Fruit fly (Drosophila melanogaster): Measurements from ENCODE around the gene IFT52.

IFT52 gene

DNA sequence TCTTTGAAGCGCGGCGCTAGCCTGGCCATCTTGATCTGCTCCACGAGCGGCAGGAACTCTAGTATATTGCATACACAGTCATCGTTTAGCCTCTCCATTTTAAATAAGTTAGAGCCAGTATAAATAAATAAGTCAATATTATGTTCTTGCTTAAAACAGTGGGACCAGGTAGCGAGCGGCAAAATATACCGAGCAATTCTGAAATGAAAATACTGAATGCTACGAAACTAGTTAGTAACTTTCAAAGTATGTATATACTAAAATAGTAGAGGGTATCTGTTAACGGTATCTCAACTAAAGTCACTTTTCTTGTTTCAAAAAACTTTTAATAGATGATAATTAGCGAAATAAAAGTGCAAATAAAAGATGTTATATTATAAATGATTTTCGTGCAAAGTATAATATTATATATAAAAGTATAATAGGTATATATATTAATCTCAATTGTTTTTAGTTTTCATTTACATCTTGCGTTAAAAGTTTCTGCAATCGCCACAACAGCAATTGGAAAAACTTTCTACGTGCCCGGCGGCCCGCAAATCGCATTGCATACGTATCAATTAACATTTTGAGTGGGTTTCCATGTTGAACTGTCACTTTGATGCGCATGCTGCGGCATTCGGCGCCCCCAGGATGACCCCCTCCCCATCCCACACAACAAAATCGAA, 8.9 kb upstream of the IFT52 start, which contains the start of gene CG13766:
TSS of gene CG13766 (minus strand) at position 162 of the 668 bp plus-strand sequence.
- TF ChIP-seq Mnt (GFP tag; optimal IDR thresholded peaks at IDR 0.05), result no peak
- TF ChIP-seq bab1 (GFP tag; optimal IDR thresholded peaks at IDR 0.05), result peak; percentile 9

DNA sequence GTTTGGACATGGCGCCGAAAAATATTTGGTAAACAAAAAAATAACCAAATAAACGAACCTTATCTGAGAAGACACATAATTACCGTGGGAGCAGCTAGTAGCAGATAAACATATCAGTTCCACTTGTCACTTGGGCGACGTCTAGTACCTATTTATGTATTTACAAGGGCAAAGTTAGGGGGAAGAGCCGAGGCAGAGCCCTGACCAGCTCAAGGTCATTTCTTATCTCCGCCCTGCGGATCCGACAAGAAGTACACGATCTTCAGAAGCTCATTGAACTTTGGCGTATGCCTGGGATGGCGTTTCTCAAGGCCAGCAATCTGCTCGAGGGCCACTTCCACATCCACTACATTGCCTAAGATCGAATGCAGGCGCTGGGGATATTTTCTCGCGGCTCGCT, 7.7 kb upstream of the IFT52 start:
- TF ChIP-seq kay (GFP tag; ENCODE audit: borderline replicate concordance) (no peak), Mnt (GFP tag; optimal IDR thresholded peaks at IDR 0.05) (no peak)

DNA sequence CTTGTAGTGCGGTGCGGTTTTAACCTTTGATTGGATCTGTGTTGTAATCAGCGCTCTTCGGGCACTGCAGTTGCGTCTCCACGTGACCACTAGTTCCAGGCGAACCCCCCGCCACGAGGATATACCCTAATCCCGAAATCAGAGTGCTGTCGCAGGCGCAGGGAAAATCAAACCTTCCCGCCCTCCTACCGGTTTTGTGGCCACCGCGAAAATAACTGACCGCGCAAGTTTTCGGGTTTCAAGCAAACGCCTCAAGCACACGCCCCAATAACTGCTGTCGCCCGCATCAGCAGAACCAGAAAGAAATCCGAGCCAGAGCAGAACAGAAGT, 5.0 kb upstream of the IFT52 start:
- peak; percentile 94 for TF ChIP-seq tj (GFP tag; optimal IDR thresholded peaks at IDR 0.05)
- TF ChIP-seq CG5204 (GFP tag; optimal IDR thresholded peaks at IDR 0.05), result no peak
- peak; percentile 20 for TF ChIP-seq Mnt (GFP tag; optimal IDR thresholded peaks at IDR 0.05)

DNA sequence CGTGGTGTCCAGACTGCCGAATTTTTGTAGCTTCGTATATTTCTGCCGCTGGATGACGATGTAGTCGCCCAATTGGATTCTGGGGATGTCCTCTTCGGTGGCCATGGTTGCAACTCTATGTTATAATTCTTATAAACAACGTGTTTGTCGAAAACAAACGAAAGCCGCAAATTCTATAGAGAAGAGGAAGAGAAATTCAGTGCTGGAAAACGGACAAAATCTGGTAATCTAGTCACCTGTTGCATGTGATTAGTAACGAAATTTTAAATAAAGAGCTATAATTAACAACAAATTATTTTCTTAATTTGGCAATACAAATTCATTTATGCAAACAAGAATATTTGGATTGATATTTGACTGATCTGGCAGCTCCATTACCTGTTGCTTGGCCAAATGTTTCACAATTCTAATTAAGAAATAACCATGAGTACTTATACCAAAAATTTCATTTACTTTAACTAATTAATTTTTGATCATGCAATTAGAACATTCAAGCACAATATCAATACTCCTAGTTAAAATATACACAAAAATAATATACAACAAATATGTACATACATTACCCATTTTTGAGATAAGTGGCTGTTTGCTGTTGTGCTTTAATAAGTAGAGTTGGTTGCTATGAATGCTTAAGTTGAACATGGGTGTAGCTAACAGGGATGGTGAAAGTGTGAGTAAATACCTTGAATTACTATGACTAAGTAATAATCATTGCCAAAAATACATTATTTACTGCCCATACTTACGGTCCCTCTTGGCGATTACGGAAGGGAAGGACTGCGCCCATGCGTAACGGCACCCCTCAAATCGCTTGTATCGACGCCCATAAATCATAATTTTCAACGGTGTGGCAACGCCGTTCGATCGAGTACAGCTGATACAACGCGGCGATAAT, 4.4 kb upstream of the IFT52 start, which contains the start of the genes Trmt6 and Ent2:
TSS of gene Trmt6 (minus strand) at position 827 of the 895 bp plus-strand sequence.
TSS of gene Ent2 (plus strand) at position 863 of the 895 bp plus-strand sequence.
- TF ChIP-seq Mnt (GFP tag; optimal IDR thresholded peaks at IDR 0.05) (peak; percentile 81), cnc (optimal IDR thresholded peaks at IDR 0.05) (no peak), CG11617 (GFP tag; optimal IDR thresholded peaks at IDR 0.05) (peak; percentile 92), Crg-1 (GFP tag; optimal IDR thresholded peaks at IDR 0.05) (peak; percentile 87), Clk (GFP tag; optimal IDR thresholded peaks at IDR 0.05) (peak; percentile 87), ovo (GFP tag; optimal IDR thresholded peaks at IDR 0.05) (peak; percentile 91), CG12768 (GFP tag; optimal IDR thresholded peaks at IDR 0.05) (peak; percentile 94), kay (GFP tag; ENCODE audit: borderline replicate concordance) (no peak), cic (GFP tag; optimal IDR thresholded peaks at IDR 0.05) (peak; percentile 74), CG14711 (tag; optimal IDR thresholded peaks at IDR 0.05) (peak; percentile 88), CG7045 (GFP tag; optimal IDR thresholded peaks at IDR 0.05) (peak; percentile 91), CG5204 (GFP tag; optimal IDR thresholded peaks at IDR 0.05) (peak; percentile 91), CG33017 (tag; optimal IDR thresholded peaks at IDR 0.05) (peak; percentile 90), pad (GFP tag; optimal IDR thresholded peaks at IDR 0.05) (peak; percentile 78), CG7101 (tag; optimal IDR thresholded peaks at IDR 0.05) (peak; percentile 92), Hr96 (GFP tag; optimal IDR thresholded peaks at IDR 0.05) (peak; percentile 97), toe (GFP tag; optimal IDR thresholded peaks at IDR 0.05) (peak; percentile 97), CG1620 (GFP tag; optimal IDR thresholded peaks at IDR 0.05) (peak; percentile 80), bab1 (GFP tag; optimal IDR thresholded peaks at IDR 0.05) (peak; percentile 84), tj (GFP tag; optimal IDR thresholded peaks at IDR 0.05) (no peak)

- TF ChIP-seq cnc (optimal IDR thresholded peaks at IDR 0.05), result no peak
- TF ChIP-seq CG7045 (GFP tag; optimal IDR thresholded peaks at IDR 0.05), result no peak
- no peak for TF ChIP-seq Clk (GFP tag; optimal IDR thresholded peaks at IDR 0.05)
- no peak for TF ChIP-seq Hr96 (GFP tag; optimal IDR thresholded peaks at IDR 0.05)
- TF ChIP-seq ovo (GFP tag; optimal IDR thresholded peaks at IDR 0.05), result no peak
- TF ChIP-seq Crg-1 (GFP tag; optimal IDR thresholded peaks at IDR 0.05), result no peak
- TF ChIP-seq pad (GFP tag; optimal IDR thresholded peaks at IDR 0.05), result no peak
- TF ChIP-seq CG11617 (GFP tag; optimal IDR thresholded peaks at IDR 0.05), result no peak
- no peak for TF ChIP-seq CG7101 (tag; optimal IDR thresholded peaks at IDR 0.05)
- TF ChIP-seq CG33017 (tag; optimal IDR thresholded peaks at IDR 0.05), result no peak
- no peak for TF ChIP-seq bab1 (GFP tag; optimal IDR thresholded peaks at IDR 0.05)
- TF ChIP-seq CG5204 (GFP tag; optimal IDR thresholded peaks at IDR 0.05), result no peak
- TF ChIP-seq cic (GFP tag; optimal IDR thresholded peaks at IDR 0.05), result no peak
- TF ChIP-seq kay (GFP tag; ENCODE audit: borderline replicate concordance), result no peak
- TF ChIP-seq toe (GFP tag; optimal IDR thresholded peaks at IDR 0.05), result no peak
Observed at dm6 chr2L:6559131-6559530, 1.8 kb upstream of the IFT52 start, which contains the start of gene COX5BL. COX5BL (plus strand) TSS chr2L:6559431.

dm6 chr2L:6553797-6554188, 3.5 kb downstream of the IFT52 start:
- TF ChIP-seq kay (GFP tag; ENCODE audit: borderline replicate concordance), result no peak
- no peak for TF ChIP-seq Crg-1 (GFP tag; optimal IDR thresholded peaks at IDR 0.05)
- no peak for TF ChIP-seq Hr96 (GFP tag; optimal IDR thresholded peaks at IDR 0.05)
- no peak for TF ChIP-seq Mnt (GFP tag; optimal IDR thresholded peaks at IDR 0.05)
- TF ChIP-seq CG1620 (GFP tag; optimal IDR thresholded peaks at IDR 0.05), result no peak
- no peak for TF ChIP-seq CG14711 (tag; optimal IDR thresholded peaks at IDR 0.05)
